Worm (Caenorhabditis elegans): ENCODE data around the gene ccdc-149.

DNA sequence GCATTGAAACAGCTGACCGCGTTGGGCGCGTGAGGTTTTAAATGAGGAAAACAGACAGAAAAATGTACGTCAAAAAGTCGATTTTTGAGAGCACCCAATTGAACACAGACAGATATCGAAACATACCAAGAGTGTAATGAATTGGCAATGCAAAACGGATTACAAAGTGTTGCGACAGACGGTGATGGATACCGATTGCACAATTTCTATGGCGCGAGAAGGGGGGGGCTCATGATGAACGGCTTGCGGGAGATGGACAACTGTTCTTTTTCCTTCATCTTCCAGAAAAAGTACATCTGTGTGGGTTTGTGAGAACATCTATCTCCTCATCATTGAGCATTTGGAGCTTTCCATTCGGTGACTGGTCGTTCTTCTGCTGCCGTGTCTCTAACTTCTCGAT, 47.7 kb downstream of the ccdc-149 start:
- TF ChIP-seq sox-4 (tag; optimal IDR thresholded peaks at IDR 0.05) = no peak
- no peak for TF ChIP-seq F13H6.1 (tag; optimal IDR thresholded peaks at IDR 0.05)
- no peak for TF ChIP-seq fkh-6 (tag; optimal IDR thresholded peaks at IDR 0.05)
- TF ChIP-seq pha-4 (tag; optimal IDR thresholded peaks at IDR 0.05) = no peak
- no peak for TF ChIP-seq sox-2 (GFP tag; IDR thresholded peaks at IDR 0.05)
- TF ChIP-seq pag-3 (tag; optimal IDR thresholded peaks at IDR 0.05; ENCODE audit: borderline replicate concordance) = no peak
- no peak for TF ChIP-seq ceh-2 (tag; optimal IDR thresholded peaks at IDR 0.05)
- no peak for TF ChIP-seq pat-9 (tag; optimal IDR thresholded peaks at IDR 0.05)
- no peak for TF ChIP-seq ets-4 (tag; optimal IDR thresholded peaks at IDR 0.05)

Data from whole organism, late embryonic.